Fruit fly (Drosophila melanogaster): ENCODE data around the gene cona.

The cona gene

DNA sequence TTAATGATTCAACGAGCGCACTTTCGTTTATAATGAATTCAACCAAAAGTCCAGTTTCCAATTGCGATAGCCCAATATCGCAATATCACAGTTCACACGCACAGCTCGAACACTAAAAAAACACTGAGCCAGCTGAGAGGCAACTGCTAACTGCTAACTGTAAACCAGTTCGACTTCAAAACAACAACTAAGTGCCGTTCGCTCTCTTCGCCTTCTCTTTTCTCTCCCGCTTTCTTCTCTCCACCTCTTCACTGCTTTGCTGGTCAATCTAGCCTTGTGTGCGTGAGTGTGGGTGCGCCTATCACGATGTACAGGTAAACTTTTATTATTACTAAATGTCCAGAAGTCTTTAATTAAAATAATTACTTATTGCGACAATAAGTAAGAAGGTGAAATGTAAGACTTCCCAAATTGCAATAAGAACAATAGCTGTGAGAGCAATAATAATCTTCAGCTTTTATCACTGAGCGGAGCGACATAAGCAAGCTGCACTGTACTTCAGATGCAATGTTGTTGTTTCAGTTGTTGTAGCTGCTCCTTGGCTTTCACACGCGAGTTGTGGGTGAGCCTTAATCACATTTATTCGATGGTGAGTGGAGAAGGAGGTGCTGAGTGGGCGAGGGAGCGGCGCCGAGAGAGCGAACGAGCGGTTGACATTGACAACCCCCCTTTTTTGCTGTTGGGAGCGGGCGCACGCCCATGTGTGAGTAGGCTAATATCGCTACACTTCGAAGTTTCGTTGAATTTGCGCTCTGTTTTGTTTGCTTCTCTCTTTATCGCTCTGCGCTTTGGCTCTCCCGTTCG, 11.4 kb downstream of the cona start, which contains the start of gene Vti1b (continued):
- TF ChIP-seq CG33557 (GFP tag; optimal IDR thresholded peaks at IDR 0.05) (peak; percentile 75), crp (GFP tag; optimal IDR thresholded peaks at IDR 0.05) (peak in 1 of 2 experiments; percentile 60), bigmax (GFP tag; optimal IDR thresholded peaks at IDR 0.05) (peak; percentile 18), row (GFP tag; IDR thresholded peaks at IDR 0.05) (peak; percentile 98), Meics (GFP tag; optimal IDR thresholded peaks at IDR 0.05) (peak; percentile 92), eyg (GFP tag; optimal IDR thresholded peaks at IDR 0.05) (peak; percentile 72), usp (GFP tag; optimal IDR thresholded peaks at IDR 0.05) (no peak), B-H2 (GFP tag; optimal IDR thresholded peaks at IDR 0.05) (peak; percentile 42), Hr39 (optimal IDR thresholded peaks at IDR 0.05) (no peak), sqz (GFP tag; optimal IDR thresholded peaks at IDR 0.05) (peak; percentile 48), HLH4C (GFP tag; IDR thresholded peaks at IDR 0.05; ENCODE audit: partially characterized antibody) (peak; percentile 35; the same call in 1 of the 3 replicates), Fer3 (tag; optimal IDR thresholded peaks at IDR 0.05) (peak; percentile 93), so (GFP tag; IDR thresholded peaks at IDR 0.05) (peak; percentile 93), Ets65A (GFP tag) (peak; percentile 99), CG14014 (GFP tag; IDR thresholded peaks at IDR 0.05) (peak; percentile 90), Elba2 (GFP tag; optimal IDR thresholded peaks at IDR 0.05) (peak; percentile 63), PHDP (tag; optimal IDR thresholded peaks at IDR 0.05) (peak; percentile 94), YL-1 (GFP tag; optimal IDR thresholded peaks at IDR 0.05) (peak; percentile 64), CG10462 (GFP tag; optimal IDR thresholded peaks at IDR 0.05) (peak; percentile 75), CG2202 (tag; optimal IDR thresholded peaks at IDR 0.05) (peak; percentile 94), dm (GFP tag; optimal IDR thresholded peaks at IDR 0.05) (peak; percentile 93), crol (GFP tag; IDR thresholded peaks at IDR 0.05) (peak; percentile 93), HmgD (GFP tag; optimal IDR thresholded peaks at IDR 0.05) (peak; percentile 78), CG13424 (tag; optimal IDR thresholded peaks at IDR 0.05) (peak; percentile 92), CG3838 (GFP tag; optimal IDR thresholded peaks at IDR 0.05) (peak; percentile 89), Mes4 (GFP tag; optimal IDR thresholded peaks at IDR 0.05) (peak; percentile 90), shn (GFP tag; optimal IDR thresholded peaks at IDR 0.05) (peak; percentile 92), crc (GFP tag; optimal IDR thresholded peaks at IDR 0.05) (peak; percentile 89), CG3065 (GFP tag; optimal IDR thresholded peaks at IDR 0.05) (peak; percentile 87), CG1647 (GFP tag; optimal IDR thresholded peaks at IDR 0.05) (peak; percentile 88), CG6791 (GFP tag; IDR thresholded peaks at IDR 0.05; ENCODE audit: partially characterized antibody) (no peak), CG17612 (GFP tag; IDR thresholded peaks at IDR 0.05) (peak; percentile 86), pb (GFP tag; optimal IDR thresholded peaks at IDR 0.05) (peak; percentile 71), Sry-δ (GFP tag; optimal IDR thresholded peaks at IDR 0.05) (peak; percentile 63), CG12155 (GFP tag; optimal IDR thresholded peaks at IDR 0.05) (peak; percentile 92), CG11723 (GFP tag; optimal IDR thresholded peaks at IDR 0.05) (peak; percentile 92), Six4 (GFP tag; optimal IDR thresholded peaks at IDR 0.05) (peak; percentile 94), vfl (GFP tag; optimal IDR thresholded peaks at IDR 0.05) (peak; percentile 78), mam (GFP tag; optimal IDR thresholded peaks at IDR 0.05) (peak; percentile 89), croc (GFP tag; conservative IDR thresholded peaks at IDR 0.05) (peak; percentile 93), fd102C (GFP tag; optimal IDR thresholded peaks at IDR 0.05) (peak; percentile 57), CG8089 (GFP tag; optimal IDR thresholded peaks at IDR 0.05) (peak; percentile 93), CG14710 (tag; optimal IDR thresholded peaks at IDR 0.05) (peak; percentile 93), CG12104 (GFP tag; optimal IDR thresholded peaks at IDR 0.05) (peak; percentile 88), Ets97D (GFP tag; optimal IDR thresholded peaks at IDR 0.05) (peak; percentile 78), CG31224 (GFP tag; IDR thresholded peaks at IDR 0.05) (peak; percentile 84), wek (GFP tag; optimal IDR thresholded peaks at IDR 0.05) (peak; percentile 60), CTCF (GFP tag; optimal IDR thresholded peaks at IDR 0.05) (peak; percentile 52), maf-S (GFP tag; optimal IDR thresholded peaks at IDR 0.05) (peak; percentile 89), jigr1 (GFP tag; IDR thresholded peaks at IDR 0.05) (peak; percentile 87), nau (GFP tag; optimal IDR thresholded peaks at IDR 0.05) (peak; percentile 93)
